Fruit fly (Drosophila melanogaster) whole organism, embryonic: ENCODE data around the gene CG15740.

Experiments used
- BEAF-32 ChIP-seq: fragments of 200-800 bp; sonication (Bioruptor generic); optimal IDR thresholded peaks from 3 replicates; lab custom pipeline; 2017; ENCODE audit warnings: missing biosample characterization, missing genetic modification characterization, mild to moderate bottlenecking, moderate library complexity, missing genetic modification reagents
- CG1024 ChIP-seq: fragments of 200-800 bp; sonication (Bioruptor generic); IDR thresholded peaks from 2 replicates; pipeline ENCODE4 v1.3.6; 2022; ENCODE audit warnings: missing biosample characterization, missing genetic modification characterization
- CG10274 ChIP-seq: fragments of 200-800 bp; sonication (Bioruptor generic); optimal IDR thresholded peaks from 3 replicates; lab custom pipeline; 2017; ENCODE audit warnings: missing biosample characterization, mild to moderate bottlenecking, missing genetic modification characterization
- CG12659 ChIP-seq: fragments of 200-800 bp; sonication (Bioruptor generic); optimal IDR thresholded peaks from 3 replicates; lab custom pipeline; 2017; ENCODE audit warnings: mild to moderate bottlenecking, missing biosample characterization, missing genetic modification reagents, missing genetic modification characterization
- CG15601 ChIP-seq: fragments of 200-800 bp; sonication (Bioruptor generic); optimal IDR thresholded peaks from 3 replicates; lab custom pipeline; 2019; ENCODE audit warnings: missing biosample characterization, mild to moderate bottlenecking, missing genetic modification characterization, moderate library complexity
- CG17802 ChIP-seq: fragments of 200-800 bp; sonication (Bioruptor generic); optimal IDR thresholded peaks from 2 replicates; lab custom pipeline; 2018; ENCODE audit warnings: missing biosample characterization, mild to moderate bottlenecking, missing genetic modification characterization, moderate library complexity
- CG17829 ChIP-seq: fragments of 200-800 bp; optimal IDR thresholded peaks from 2 replicates; lab custom pipeline; 2019; ENCODE audit warnings: missing biosample characterization, mild to moderate bottlenecking, missing genetic modification characterization, moderate library complexity
- CG18011 ChIP-seq: fragments of 200-800 bp; sonication (Bioruptor generic); optimal IDR thresholded peaks from 2 replicates; lab custom pipeline; 2017; ENCODE audit warnings: missing biosample characterization, missing genetic modification characterization, mild to moderate bottlenecking, moderate library complexity, missing genotype
- CG18764 ChIP-seq: fragments of 200-800 bp; sonication (Bioruptor generic); optimal IDR thresholded peaks from 3 replicates; lab custom pipeline; 2016; ENCODE audit warnings: missing biosample characterization, missing genetic modification characterization
- CG2120 ChIP-seq: fragments of 200-800 bp; sonication (Bioruptor generic); optimal IDR thresholded peaks from 3 replicates; lab custom pipeline; 2016; ENCODE audit warnings: missing biosample characterization, missing genetic modification characterization
- CG30020 ChIP-seq: fragments of 200-800 bp; optimal IDR thresholded peaks from 2 replicates; lab custom pipeline; 2019; ENCODE audit warnings: missing biosample characterization, mild to moderate bottlenecking, missing genetic modification characterization, moderate library complexity
- CG30403 ChIP-seq: fragments of 200-800 bp; sonication (Bioruptor generic); optimal IDR thresholded peaks from 3 replicates; lab custom pipeline; 2016; ENCODE audit warnings: missing biosample characterization, missing genetic modification characterization
- CG30431 ChIP-seq: fragments of 200-800 bp; sonication (Bioruptor generic); optimal IDR thresholded peaks from 2 replicates; lab custom pipeline; 2017; ENCODE audit warnings: missing biosample characterization, missing genetic modification characterization
- CG3163 ChIP-seq: fragments of 200-800 bp; sonication (Bioruptor generic); optimal IDR thresholded peaks from 3 replicates; lab custom pipeline; 2016; ENCODE audit warnings: missing biosample characterization, missing genetic modification characterization
- CG33557 ChIP-seq: fragments of 200-800 bp; sonication (Bioruptor generic); optimal IDR thresholded peaks from 2 replicates; lab custom pipeline; 2019; ENCODE audit warnings: missing biosample characterization, mild to moderate bottlenecking, missing genetic modification characterization, moderate library complexity
- CG4707 ChIP-seq: fragments of 200-800 bp; sonication (Bioruptor generic); optimal IDR thresholded peaks from 2 replicates; lab custom pipeline; 2018; ENCODE audit warnings: missing biosample characterization, mild to moderate bottlenecking, missing genetic modification characterization, moderate library complexity
- CG9727 ChIP-seq: fragments of 200-800 bp; sonication (Bioruptor generic); optimal IDR thresholded peaks from 3 replicates; lab custom pipeline; 2017; ENCODE audit warnings: missing biosample characterization, mild to moderate bottlenecking, missing genetic modification characterization
- CG9797 ChIP-seq: fragments of 200-800 bp; sonication (Bioruptor generic); optimal IDR thresholded peaks from 3 replicates; lab custom pipeline; 2018; ENCODE audit warnings: missing biosample characterization, mild to moderate bottlenecking, missing genetic modification characterization
- CG9876 ChIP-seq: fragments of 200-800 bp; sonication (Bioruptor generic); optimal IDR thresholded peaks from 2 replicates; lab custom pipeline; 2016; ENCODE audit warnings: missing biosample characterization, missing genetic modification characterization
- CTCF ChIP-seq: fragments of 200-800 bp; sonication (Bioruptor generic); optimal IDR thresholded peaks from 2 replicates; lab custom pipeline; 2017; ENCODE audit warnings: missing biosample characterization, mild to moderate bottlenecking, missing genetic modification characterization, moderate library complexity
- Dp ChIP-seq: fragments of 200-800 bp; sonication (Bioruptor generic); optimal IDR thresholded peaks from 2 replicates; lab custom pipeline; 2018; ENCODE audit warnings: missing biosample characterization, mild to moderate bottlenecking, missing genetic modification characterization, moderate library complexity
- Dref ChIP-seq: fragments of 200-800 bp; sonication (Bioruptor generic); IDR thresholded peaks from 2 replicates; pipeline ENCODE4 v1.3.6; 2022; ENCODE audit warnings: missing biosample characterization, missing genetic modification characterization
- E2f2 ChIP-seq: fragments of 200-800 bp; sonication (Bioruptor generic); IDR thresholded peaks from 2 replicates; pipeline ENCODE4 v1.3.6; 2022; ENCODE audit warnings: missing biosample characterization, missing genetic modification characterization
- Ets65A ChIP-seq: fragments of 200-800 bp; sonication (Bioruptor generic); peaks from one replicate; lab custom pipeline; 2016; ENCODE audit warnings: missing biosample characterization, missing genetic modification characterization
- HLH54F ChIP-seq: fragments of 200-800 bp; sonication (Bioruptor generic); optimal IDR thresholded peaks from 3 replicates; lab custom pipeline; 2016; ENCODE audit warnings: missing biosample characterization, missing genetic modification characterization
- Hr78 ChIP-seq, 2 experiments: fragments of 200-800 bp in 1 of 2; fragments of >200 bp in 1 of 2; sonication (Bioruptor generic) in 1 of 2; optimal IDR thresholded peaks; 2 replicates each; lab custom pipeline; 2017 to 2019; ENCODE audit warnings: missing biosample characterization in 2 of 2, missing genetic modification characterization in 2 of 2, mild to moderate bottlenecking in 1 of 2, moderate library complexity in 1 of 2
- Hsf ChIP-seq: fragments of 200-800 bp; sonication (Bioruptor generic); optimal IDR thresholded peaks from 3 replicates; lab custom pipeline; 2016; ENCODE audit warnings: missing biosample characterization, missing genetic modification characterization
- Jarid2 ChIP-seq: fragments of 200-800 bp; sonication (Bioruptor generic); optimal IDR thresholded peaks from 3 replicates; lab custom pipeline; 2017; ENCODE audit warnings: mild to moderate bottlenecking, missing biosample characterization, missing genetic modification reagents, missing genetic modification characterization
- Lhr ChIP-seq: fragments of 200-800 bp; sonication (Bioruptor generic); optimal IDR thresholded peaks from 3 replicates; lab custom pipeline; 2017; ENCODE audit warnings: mild to moderate bottlenecking, missing biosample characterization, missing genetic modification reagents, missing genetic modification characterization
- Lim3 ChIP-seq: fragments of 200-800 bp; sonication (Bioruptor generic); IDR thresholded peaks from 2 replicates; pipeline ENCODE4 v1.3.6; 2022; ENCODE audit warnings: missing biosample characterization, missing genetic modification characterization
- MESR4 ChIP-seq: fragments of 200-800 bp; sonication (Bioruptor generic); optimal IDR thresholded peaks from 2 replicates; lab custom pipeline; 2018; ENCODE audit warnings: missing biosample characterization, mild to moderate bottlenecking, missing genetic modification characterization, moderate library complexity
- Sry-δ ChIP-seq: fragments of 200-800 bp; sonication (Bioruptor generic); optimal IDR thresholded peaks from 2 replicates; lab custom pipeline; 2016; ENCODE audit warnings: missing biosample characterization, missing genetic modification characterization
- bsh ChIP-seq, 2 experiments: fragments of 200-800 bp; sonication (Bioruptor generic); optimal IDR thresholded peaks; 2 replicates each; lab custom pipeline; 2017 to 2018; ENCODE audit warnings: mild to moderate bottlenecking in 2 of 2, missing biosample characterization in 2 of 2, missing genetic modification characterization in 2 of 2, moderate library complexity in 1 of 2
- btn ChIP-seq: fragments of 200-800 bp; sonication (Bioruptor generic); optimal IDR thresholded peaks from 2 replicates; lab custom pipeline; 2016; ENCODE audit warnings: missing biosample characterization, missing genetic modification characterization
- chinmo ChIP-seq: fragments of 200-800 bp; sonication (Bioruptor generic); IDR thresholded peaks from 4 replicates; pipeline ENCODE4 v1.3.6; 2022; ENCODE audit warnings: missing biosample characterization, missing genetic modification characterization; ENCODE audit not compliant: partially characterized antibody
- crp ChIP-seq, 2 experiments: fragments of 200-800 bp; sonication (Bioruptor generic); optimal IDR thresholded peaks; 2 replicates in 1 of 2; 3 replicates in 1 of 2; lab custom pipeline; 2017; ENCODE audit warnings: missing biosample characterization in 2 of 2, missing genetic modification characterization in 2 of 2, mild to moderate bottlenecking in 1 of 2, moderate library complexity in 1 of 2
- eve ChIP-seq, 2 experiments: fragments of >200 bp; optimal IDR thresholded peaks; 2 replicates each; lab custom pipeline; 2017; ENCODE audit warnings: missing biosample characterization in 2 of 2, missing genetic modification characterization in 2 of 2
- fd96Cb ChIP-seq: fragments of 200-800 bp; sonication (Bioruptor generic); optimal IDR thresholded peaks from 2 replicates; lab custom pipeline; 2018; ENCODE audit warnings: missing biosample characterization, mild to moderate bottlenecking, missing genetic modification characterization, moderate library complexity
- lbe ChIP-seq: fragments of 200-800 bp; sonication (Bioruptor generic); optimal IDR thresholded peaks from 2 replicates; lab custom pipeline; 2016; ENCODE audit warnings: missing biosample characterization, mild to moderate bottlenecking, missing genetic modification characterization
- lola ChIP-seq, 3 experiments: fragments of >200 bp in 2 of 3; fragments of 200-800 bp in 1 of 3; sonication (Bioruptor generic) in 1 of 3; optimal IDR thresholded peaks; 2 replicates each; lab custom pipeline; 2017 to 2019; ENCODE audit warnings: missing biosample characterization in 3 of 3, missing genetic modification characterization in 3 of 3, mild to moderate bottlenecking in 1 of 3, moderate library complexity in 1 of 3
- nmo ChIP-seq: fragments of 200-800 bp; sonication (Bioruptor generic); optimal IDR thresholded peaks from 2 replicates; lab custom pipeline; 2018; ENCODE audit warnings: missing biosample characterization, mild to moderate bottlenecking, missing genetic modification characterization, moderate library complexity
- onecut ChIP-seq: fragments of 200-800 bp; sonication (Bioruptor generic); IDR thresholded peaks from 2 replicates; pipeline ENCODE4 v1.3.6; 2022; ENCODE audit warnings: missing biosample characterization, missing genetic modification characterization
- org-1 ChIP-seq: fragments of 200-800 bp; sonication (Bioruptor generic); optimal IDR thresholded peaks from 2 replicates; lab custom pipeline; 2017; ENCODE audit warnings: missing biosample characterization, missing genetic modification characterization
- prd ChIP-seq, 3 experiments: fragments of >200 bp in 2 of 3; fragments of 200-800 bp in 1 of 3; sonication (Bioruptor generic) in 1 of 3; optimal IDR thresholded peaks in 2 of 3; IDR thresholded peaks in 1 of 3; 2 replicates in 2 of 3; 3 replicates in 1 of 3; pipeline versions ENCODE4 v1.3.6 to Lab custom; 2017 to 2022; ENCODE audit warnings: missing biosample characterization in 1 of 3, missing genetic modification characterization in 1 of 3
- psq ChIP-seq: fragments of 200-800 bp; sonication (Bioruptor generic); optimal IDR thresholded peaks from 2 replicates; lab custom pipeline; 2017; ENCODE audit warnings: missing biosample characterization, missing genetic modification characterization
- slbo ChIP-seq: fragments of 200-800 bp; sonication (Bioruptor generic); IDR thresholded peaks from 2 replicates; pipeline ENCODE4 v1.3.6; 2022; ENCODE audit warnings: missing biosample characterization, missing genetic modification characterization
- stwl ChIP-seq: fragments of 200-800 bp; sonication (Bioruptor generic); optimal IDR thresholded peaks from 3 replicates; lab custom pipeline; 2018; ENCODE audit warnings: missing biosample characterization, mild to moderate bottlenecking, missing genetic modification characterization, moderate library complexity
- sug ChIP-seq: fragments of 200-800 bp; optimal IDR thresholded peaks from 2 replicates; lab custom pipeline; 2019; ENCODE audit warnings: missing biosample characterization, mild to moderate bottlenecking, missing genetic modification characterization, moderate library complexity
- wek ChIP-seq: fragments of 200-800 bp; sonication (Bioruptor generic); optimal IDR thresholded peaks from 3 replicates; lab custom pipeline; 2018; ENCODE audit warnings: missing biosample characterization, mild to moderate bottlenecking, missing genetic modification characterization, moderate library complexity

CG15740 gene

dm6 chrX:11872517-11872916 lies 26.6 kb upstream of the CG15740 start, which contains the start of gene BORCS5 (continued):
- TF ChIP-seq bsh (GFP tag; optimal IDR thresholded peaks at IDR 0.05; lab: Kevin White, UChicago) (peak in 1 of 2 experiments; percentile 8), CG18764 (GFP tag; lab: Kevin White, UChicago) (no peak), CG3163 (GFP tag; lab: Kevin White, UChicago) (no peak), CG17802 (tag; lab: Kevin White, UChicago) (peak; percentile 84), CG12659 (GFP tag; lab: Kevin White, UChicago) (peak; percentile 30), CG9876 (GFP tag; lab: Kevin White, UChicago) (no peak), sug (tag; lab: Kevin White, UChicago) (no peak), btn (GFP tag; lab: Kevin White, UChicago) (no peak), CG9727 (GFP tag; lab: Kevin White, UChicago) (no peak), CG30431 (GFP tag; lab: Kevin White, UChicago) (no peak), CG30403 (GFP tag; lab: Kevin White, UChicago) (peak; percentile 33), psq (GFP tag; lab: Kevin White, UChicago) (no peak), Jarid2 (no peak), CG18011 (GFP tag; lab: Kevin White, UChicago) (no peak), Lim3 (GFP tag; lab: Robert Waterston, UW) (no peak), stwl (tag; lab: Kevin White, UChicago) (peak; percentile 41), Hsf (peak; percentile 2), HLH54F (GFP tag; lab: Kevin White, UChicago) (no peak), onecut (GFP tag; lab: Robert Waterston, UW) (peak; percentile 70), CG33557 (GFP tag; lab: Kevin White, UChicago) (no peak), Hr78 (GFP tag; optimal IDR thresholded peaks at IDR 0.05; lab: Kevin White, UChicago) (no peak), crp (GFP tag; optimal IDR thresholded peaks at IDR 0.05; lab: Kevin White, UChicago) (peak in 1 of 2 experiments; percentile 54), Lhr (GFP tag; lab: Kevin White, UChicago) (peak; percentile 21), CG9797 (GFP tag; lab: Kevin White, UChicago) (peak; percentile 15), Sry-δ (GFP tag; lab: Kevin White, UChicago) (peak; percentile 43), Dref (peak; percentile 45), lola (GFP tag; optimal IDR thresholded peaks at IDR 0.05; lab: Kevin White, UChicago) (peak in 1 of 3 experiments; percentile 81), Ets65A (peak; percentile 91), E2f2 (GFP tag; lab: Robert Waterston, UW) (0 out of 2 replicates have a peak, but pooled peaks have one; percentile 18), prd (optimal IDR thresholded peaks at IDR 0.05; lab: Kevin White, UChicago) (no peak), prd (GFP tag; IDR thresholded peaks at IDR 0.05; lab: Robert Waterston, UW) (no peak), CG2120 (peak; percentile 1), CG1024 (GFP tag; lab: Robert Waterston, UW) (peak; percentile 47), eve (GFP tag; optimal IDR thresholded peaks at IDR 0.05; lab: Kevin White, UChicago) (no peak), CTCF (GFP tag; lab: Kevin White, UChicago) (no peak), BEAF-32 (GFP tag; lab: Kevin White, UChicago) (peak; percentile 33), CG17829 (no peak), slbo (GFP tag; lab: Robert Waterston, UW) (peak; percentile 46), CG10274 (GFP tag; lab: Kevin White, UChicago) (no peak), CG15601 (tag; lab: Kevin White, UChicago) (no peak), nmo (GFP tag; lab: Kevin White, UChicago) (peak; percentile 25), MESR4 (GFP tag; lab: Kevin White, UChicago) (peak; percentile 71), wek (peak; percentile 80), chinmo (0 out of 4 replicates have a peak, but pooled peaks have one; percentile 15), lbe (GFP tag; lab: Kevin White, UChicago) (no peak), CG30020 (tag; lab: Kevin White, UChicago) (peak; percentile 78), fd96Cb (tag; lab: Kevin White, UChicago) (no peak), org-1 (GFP tag; lab: Kevin White, UChicago) (no peak), Dp (GFP tag; lab: Kevin White, UChicago) (peak; percentile 20), CG4707 (GFP tag; lab: Kevin White, UChicago) (no peak)
